Fruit fly (Drosophila melanogaster) S2 (cell line): ENCODE measurements around the gene CG31457.

Experiments
- CG8478 ChIP-seq: fragments of >200 bp; optimal IDR thresholded peaks from 2 replicates; lab custom pipeline; 2018
- CTCF ChIP-seq, 2 experiments: fragments of >200 bp; optimal IDR thresholded peaks; 2 replicates each; lab custom pipeline; 2018

The CG31457 gene

dm6 chr3R:23156865-23157515 lies 29.2 kb upstream of the CG31457 start:
- TF ChIP-seq CG8478 (lab: Kevin White, UChicago) (no peak), CTCF (optimal IDR thresholded peaks at IDR 0.05; lab: Kevin White, UChicago) (no peak)

- TF ChIP-seq CG8478 (lab: Kevin White, UChicago) (no peak), CTCF (optimal IDR thresholded peaks at IDR 0.05; lab: Kevin White, UChicago) (no peak)
Measured at dm6 chr3R:23156347-23156864, 28.6 kb upstream of the CG31457 start.

- TF ChIP-seq CG8478 (lab: Kevin White, UChicago) (no peak), CTCF (optimal IDR thresholded peaks at IDR 0.05; lab: Kevin White, UChicago) (no peak)
Measured at dm6 chr3R:23149021-23149571, 21.3 kb upstream of the CG31457 start.

dm6 chr3R:23148433-23148832 lies 20.7 kb upstream of the CG31457 start:
- TF ChIP-seq CTCF (optimal IDR thresholded peaks at IDR 0.05; lab: Kevin White, UChicago), result no peak

dm6 chr3R:23147625-23148024 lies 19.8 kb upstream of the CG31457 start:
- TF ChIP-seq CG8478 (lab: Kevin White, UChicago) (no peak), CTCF (optimal IDR thresholded peaks at IDR 0.05; lab: Kevin White, UChicago) (no peak)

- TF ChIP-seq CTCF (optimal IDR thresholded peaks at IDR 0.05; lab: Kevin White, UChicago), result no peak
- TF ChIP-seq CG8478 (lab: Kevin White, UChicago), result no peak
Measured at dm6 chr3R:23147058-23147457, 19.3 kb upstream of the CG31457 start.

- no peak for TF ChIP-seq CG8478 (lab: Kevin White, UChicago)
- no peak for TF ChIP-seq CTCF (optimal IDR thresholded peaks at IDR 0.05; lab: Kevin White, UChicago)
Measured at dm6 chr3R:23145681-23146080, 17.9 kb upstream of the CG31457 start.

- TF ChIP-seq CTCF (optimal IDR thresholded peaks at IDR 0.05; lab: Kevin White, UChicago), result no peak
- no peak for TF ChIP-seq CG8478 (lab: Kevin White, UChicago)
Measured at dm6 chr3R:23144654-23145053, 16.9 kb upstream of the CG31457 start.

- TF ChIP-seq CG8478 (lab: Kevin White, UChicago), result no peak
- no peak for TF ChIP-seq CTCF (optimal IDR thresholded peaks at IDR 0.05; lab: Kevin White, UChicago)
Measured at dm6 chr3R:23143440-23143839, 15.7 kb upstream of the CG31457 start.

- no peak for TF ChIP-seq CG8478 (lab: Kevin White, UChicago)
- no peak for TF ChIP-seq CTCF (optimal IDR thresholded peaks at IDR 0.05; lab: Kevin White, UChicago)
Measured at dm6 chr3R:23141678-23142338, 14.0 kb upstream of the CG31457 start, which contains the start of gene hh. hh (minus strand) TSS chr3R:23141906.

- TF ChIP-seq CG8478 (lab: Kevin White, UChicago) (no peak), CTCF (optimal IDR thresholded peaks at IDR 0.05; lab: Kevin White, UChicago) (no peak)
Measured at dm6 chr3R:23141113-23141512, 13.3 kb upstream of the CG31457 start.

- TF ChIP-seq CTCF (optimal IDR thresholded peaks at IDR 0.05; lab: Kevin White, UChicago) (no peak), CG8478 (lab: Kevin White, UChicago) (no peak)
Measured at dm6 chr3R:23140280-23140679, 12.5 kb upstream of the CG31457 start.

dm6 chr3R:23139634-23140010 lies 11.8 kb upstream of the CG31457 start:
- TF ChIP-seq CTCF (optimal IDR thresholded peaks at IDR 0.05; lab: Kevin White, UChicago), result no peak
- no peak for TF ChIP-seq CG8478 (lab: Kevin White, UChicago)

- no peak for TF ChIP-seq CTCF (optimal IDR thresholded peaks at IDR 0.05; lab: Kevin White, UChicago)
- TF ChIP-seq CG8478 (lab: Kevin White, UChicago), result no peak
Measured at dm6 chr3R:23138992-23139633, 11.3 kb upstream of the CG31457 start.

dm6 chr3R:23138439-23138838 lies 10.7 kb upstream of the CG31457 start:
- TF ChIP-seq CG8478 (lab: Kevin White, UChicago), result no peak
- TF ChIP-seq CTCF (optimal IDR thresholded peaks at IDR 0.05; lab: Kevin White, UChicago), result no peak
